Worm (Caenorhabditis elegans) whole organism, young adult: Measurements from ENCODE around the gene B0336.7.
A peak's percentile ranks its signal among the peaks of the same experiment; 100 is the strongest.

ENCODE experiments used
- efl-1 ChIP-seq: fragments of 150-350 bp; optimal IDR thresholded peaks from 2 replicates; lab custom pipeline; 2014; ENCODE audit warnings: missing biosample characterization, missing genetic modification reagents, missing genetic modification characterization
- hlh-26 ChIP-seq: fragments of 200-800 bp; sonication (Bioruptor generic); conservative IDR thresholded peaks from 2 replicates; pipeline ENCODE4 v1.3.6; 2022; ENCODE audit warnings: missing genetic modification reagents, missing genetic modification characterization, missing compliant biosample characterization

- no peak for TF ChIP-seq hlh-26 (GFP tag; lab: Robert Waterston, UW)
- TF ChIP-seq efl-1 = peak; percentile 83
These were observed 4.3 kb upstream of the B0336.7 start for ce11 chrIII:5701491-5701890.
